Fruit fly (Drosophila melanogaster): Measurements from ENCODE around the gene geko.
A peak's percentile ranks its signal among the peaks of the same experiment; 100 is the strongest.

Gene geko

DNA sequence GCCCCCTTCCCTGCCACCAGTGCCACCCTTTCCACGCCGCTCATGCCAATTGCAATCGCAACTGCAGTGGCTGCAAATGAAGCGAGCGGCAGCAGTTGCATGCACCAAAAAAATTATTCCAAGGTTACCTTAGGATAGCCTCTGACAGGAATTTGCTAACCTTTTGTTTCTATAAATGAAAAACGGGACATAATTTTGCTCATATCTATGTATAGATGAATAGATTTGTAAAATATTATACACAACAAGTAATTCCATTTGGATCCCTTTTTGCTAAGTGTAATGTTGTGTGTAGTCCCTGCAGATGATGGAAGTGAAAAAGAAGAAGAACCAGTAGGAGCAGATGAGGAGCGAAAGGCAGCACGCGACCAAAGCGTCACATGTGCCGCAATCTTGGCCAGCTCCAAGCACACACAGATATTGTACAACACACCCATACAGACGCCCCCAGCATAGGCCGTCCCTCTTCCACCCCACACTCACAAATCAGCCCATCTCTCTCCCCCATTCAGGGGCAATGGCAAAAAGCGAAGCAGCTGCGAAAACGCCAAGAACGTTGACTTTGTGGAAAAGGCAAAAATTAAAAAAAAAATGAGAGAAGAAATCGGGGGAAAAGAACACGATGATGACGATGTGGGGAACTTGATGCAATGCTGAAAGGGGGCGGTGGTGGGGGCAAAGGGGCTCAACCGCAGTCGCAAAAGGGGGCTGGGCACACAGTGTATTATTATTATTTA is 51.5 kb downstream of the geko start (continued):
- peak; percentile 90 for TF ChIP-seq Sp1 (GFP tag; optimal IDR thresholded peaks at IDR 0.05)
- peak; percentile 74 for TF ChIP-seq Vsx2 (GFP tag; optimal IDR thresholded peaks at IDR 0.05; ENCODE audit: partially characterized antibody)
- peak; percentile 84 for TF ChIP-seq Hnf4 (GFP tag; optimal IDR thresholded peaks at IDR 0.05)
- no peak for TF ChIP-seq N (GFP tag; optimal IDR thresholded peaks at IDR 0.05)
- TF ChIP-seq dmrt93B (GFP tag; optimal IDR thresholded peaks at IDR 0.05) = peak; percentile 69
- TF ChIP-seq tai (GFP tag; optimal IDR thresholded peaks at IDR 0.05) = peak; percentile 61
- peak; percentile 5 for TF ChIP-seq Dif (GFP tag; optimal IDR thresholded peaks at IDR 0.05; ENCODE audit: partially characterized antibody)
- peak; percentile 24 to 95 for TF ChIP-seq foxo (GFP tag; optimal IDR thresholded peaks at IDR 0.05)
- peak; percentile 89 for TF ChIP-seq rgr (GFP tag; optimal IDR thresholded peaks at IDR 0.05)
- peak; percentile 89 for TF ChIP-seq OdsH (GFP tag; optimal IDR thresholded peaks at IDR 0.05)
- TF ChIP-seq Rel (GFP tag; optimal IDR thresholded peaks at IDR 0.05) = peak; percentile 21
- peak; percentile 41 for TF ChIP-seq Rel (tag; optimal IDR thresholded peaks at IDR 0.05)

dm6 chr3L:18191555-18192135 is 52.4 kb downstream of the geko start:
- TF ChIP-seq CrebA (GFP tag; optimal IDR thresholded peaks at IDR 0.05; ENCODE audit: borderline replicate concordance) = no peak
- TF ChIP-seq dmrt93B (GFP tag; optimal IDR thresholded peaks at IDR 0.05) = no peak
- TF ChIP-seq Dif (GFP tag; optimal IDR thresholded peaks at IDR 0.05; ENCODE audit: partially characterized antibody) = no peak
- TF ChIP-seq Rel (GFP tag; optimal IDR thresholded peaks at IDR 0.05) = no peak
- peak; percentile 38 for TF ChIP-seq Rel (tag; optimal IDR thresholded peaks at IDR 0.05)
- TF ChIP-seq Sp1 (GFP tag; optimal IDR thresholded peaks at IDR 0.05) = no peak

- TF ChIP-seq sv (GFP tag; optimal IDR thresholded peaks at IDR 0.05) (peak; percentile 56), Sp1 (GFP tag; optimal IDR thresholded peaks at IDR 0.05) (peak; percentile 97), h (GFP tag; optimal IDR thresholded peaks at IDR 0.05) (peak; percentile 86), Jra (GFP tag; optimal IDR thresholded peaks at IDR 0.05) (peak; percentile 47), ey (GFP tag; optimal IDR thresholded peaks at IDR 0.05) (peak; percentile 74), Vsx2 (GFP tag; optimal IDR thresholded peaks at IDR 0.05; ENCODE audit: partially characterized antibody) (no peak), brk (GFP tag; optimal IDR thresholded peaks at IDR 0.05) (peak; percentile 52), HLH106 (tag; optimal IDR thresholded peaks at IDR 0.05) (peak; percentile 98), br (GFP tag; optimal IDR thresholded peaks at IDR 0.05) (peak; percentile 57), tai (GFP tag; optimal IDR thresholded peaks at IDR 0.05) (no peak), dmrt93B (GFP tag; optimal IDR thresholded peaks at IDR 0.05) (peak; percentile 93), Myc (optimal IDR thresholded peaks at IDR 0.05) (no peak), OdsH (GFP tag; optimal IDR thresholded peaks at IDR 0.05) (peak; percentile 92), dsf (GFP tag; optimal IDR thresholded peaks at IDR 0.05; ENCODE audit: borderline replicate concordance) (peak; percentile 26), Dfd (GFP tag; optimal IDR thresholded peaks at IDR 0.05) (no peak), lola (GFP tag; optimal IDR thresholded peaks at IDR 0.05) (no peak), Mio (GFP tag; optimal IDR thresholded peaks at IDR 0.05) (no peak), jim (GFP tag; optimal IDR thresholded peaks at IDR 0.05) (peak; percentile 30), N (GFP tag; optimal IDR thresholded peaks at IDR 0.05) (no peak), fru (GFP tag; optimal IDR thresholded peaks at IDR 0.05) (peak; percentile 85), GATAd (GFP tag; optimal IDR thresholded peaks at IDR 0.05) (no peak), Rel (GFP tag; optimal IDR thresholded peaks at IDR 0.05) (peak; percentile 72), Rel (tag; optimal IDR thresholded peaks at IDR 0.05) (peak; percentile 79), pan (optimal IDR thresholded peaks at IDR 0.05) (no peak), woc (GFP tag; optimal IDR thresholded peaks at IDR 0.05) (peak; percentile 66), Hnf4 (GFP tag; optimal IDR thresholded peaks at IDR 0.05) (peak; percentile 65), CG9705 (GFP tag; optimal IDR thresholded peaks at IDR 0.05) (peak; percentile 91), sage (GFP tag; optimal IDR thresholded peaks at IDR 0.05) (peak; percentile 52), CrebA (GFP tag; optimal IDR thresholded peaks at IDR 0.05; ENCODE audit: borderline replicate concordance) (no peak), Hr83 (GFP tag; optimal IDR thresholded peaks at IDR 0.05; ENCODE audit: poor library complexity, severe bottlenecking) (no peak), Dif (GFP tag; optimal IDR thresholded peaks at IDR 0.05; ENCODE audit: partially characterized antibody) (peak; percentile 51), Hr78 (GFP tag; optimal IDR thresholded peaks at IDR 0.05) (no peak), psq (GFP tag; optimal IDR thresholded peaks at IDR 0.05) (peak; percentile 97), foxo (GFP tag; optimal IDR thresholded peaks at IDR 0.05) (peak in 1 of 2 experiments; percentile 90), Abd-B (GFP tag; optimal IDR thresholded peaks at IDR 0.05) (no peak), rgr (GFP tag; optimal IDR thresholded peaks at IDR 0.05) (peak; percentile 89), CG32264 (GFP tag; optimal IDR thresholded peaks at IDR 0.05) (no peak), usp (GFP tag; optimal IDR thresholded peaks at IDR 0.05) (no peak), dl (GFP tag; optimal IDR thresholded peaks at IDR 0.05; ENCODE audit: insufficient read depth in 1 of 2, partially characterized antibody in 2 of 2) (no peak)
These were observed 53.8 kb downstream of the geko start for dm6 chr3L:18192858-18193478.
